Worm (Caenorhabditis elegans) whole organism, midembryonic: ENCODE measurements around the gene fbxb-6.

Experiments
- T22C8.4 ChIP-seq: fragments of 200-800 bp; sonication (Bioruptor generic); IDR thresholded peaks from 2 replicates; pipeline ENCODE4 v1.3.6; 2022; ENCODE audit warnings: missing genetic modification characterization, missing compliant biosample characterization
- flt-1 ChIP-seq: fragments of 200-800 bp; sonication (Bioruptor generic); IDR thresholded peaks from 2 replicates; pipeline ENCODE4 v1.3.6; 2022; ENCODE audit warnings: missing genetic modification characterization, missing compliant biosample characterization
- klf-2 ChIP-seq: fragments of 200-800 bp; sonication (Bioruptor generic); conservative IDR thresholded peaks from 2 replicates; pipeline ENCODE4 v1.3.6; 2022; ENCODE audit warnings: missing genetic modification reagents, missing genetic modification characterization, missing compliant biosample characterization
- med-1 ChIP-seq: sonication (generic microtip); optimal IDR thresholded peaks from 2 replicates; lab custom pipeline; 2017; ENCODE audit warnings: missing genetic modification characterization, mild to moderate bottlenecking, missing compliant biosample characterization, antibody characterized with exemption, missing genetic modification reagents; ENCODE audit not compliant: insufficient read depth
- ref-1 ChIP-seq: fragments of 200-800 bp; sonication (Bioruptor generic); conservative IDR thresholded peaks from 2 replicates; pipeline ENCODE4 v1.3.6; 2022; ENCODE audit warnings: missing genetic modification reagents, missing genetic modification characterization, missing compliant biosample characterization
- tab-1 ChIP-seq: fragments of 200-800 bp; sonication (Bioruptor generic); IDR thresholded peaks from 2 replicates; pipeline ENCODE4 v1.3.6; 2022; ENCODE audit warnings: missing genetic modification characterization, missing compliant biosample characterization
- ztf-23 ChIP-seq: fragments of 200-800 bp; sonication (Bioruptor generic); IDR thresholded peaks from 2 replicates; pipeline ENCODE4 v1.3.6; 2022; ENCODE audit warnings: missing genetic modification reagents, missing genetic modification characterization, missing compliant biosample characterization
- ztf-29 ChIP-seq: fragments of 200-800 bp; sonication (Bioruptor generic); IDR thresholded peaks from 2 replicates; pipeline ENCODE4 v1.3.6; 2022; ENCODE audit warnings: missing genetic modification reagents, missing genetic modification characterization, missing compliant biosample characterization

DNA sequence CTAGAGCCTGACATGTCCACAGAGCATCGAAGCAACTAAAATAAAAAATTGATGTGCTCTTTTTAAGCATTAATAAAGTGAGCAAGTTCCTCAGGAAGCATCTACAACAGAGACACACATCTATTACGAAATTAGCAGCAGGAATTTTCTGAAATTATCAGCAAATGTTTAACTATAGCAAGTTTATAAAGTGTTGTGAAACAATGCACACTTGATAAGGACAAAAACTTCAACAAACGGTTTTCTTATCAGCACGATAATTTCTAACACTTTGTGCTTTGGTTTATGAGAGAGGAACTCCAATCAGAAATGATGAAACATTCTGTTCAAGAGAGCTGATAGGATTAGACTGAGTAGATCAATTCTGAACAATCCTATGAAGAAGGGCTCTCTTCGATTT, 26.0 kb downstream of the fbxb-6 start, which contains the start of gene trpl-5:
- TF ChIP-seq flt-1 (GFP tag; lab: Robert Waterston, UW) (no peak), klf-2 (GFP tag; lab: Robert Waterston, UW) (no peak), ref-1 (no peak), ztf-29 (GFP tag; lab: Robert Waterston, UW) (no peak), med-1 (GFP tag; lab: Kevin White, UChicago) (no peak), T22C8.4 (GFP tag; lab: Robert Waterston, UW) (no peak), ztf-23 (GFP tag; lab: Robert Waterston, UW) (no peak), tab-1 (GFP tag; lab: Robert Waterston, UW) (no peak)
